Worm (Caenorhabditis elegans): ENCODE results near the gene fbxb-90.

- no peak for TF ChIP-seq tab-1 (GFP tag; IDR thresholded peaks at IDR 0.05)
- TF ChIP-seq med-1 (GFP tag; optimal IDR thresholded peaks at IDR 0.05; ENCODE audit: insufficient read depth): no peak
- TF ChIP-seq ref-1 (GFP tag; conservative IDR thresholded peaks at IDR 0.05): no peak
- no peak for TF ChIP-seq flt-1 (GFP tag; IDR thresholded peaks at IDR 0.05)
- no peak for TF ChIP-seq ztf-23 (GFP tag; IDR thresholded peaks at IDR 0.05)
- TF ChIP-seq T22C8.4 (GFP tag; IDR thresholded peaks at IDR 0.05): no peak
- no peak for TF ChIP-seq ztf-29 (GFP tag; IDR thresholded peaks at IDR 0.05)
Observed at ce11 chrII:3777802-3778201, 29.2 kb upstream of the fbxb-90 start.
